Worm (Caenorhabditis elegans) whole organism, early embryonic: ENCODE data around the gene F35G2.5.

Source experiments
- ama-1 ChIP-seq: fragments of 150-350 bp; optimal IDR thresholded peaks from 2 replicates; lab custom pipeline; 2014
- ceh-36 ChIP-seq: sonication (generic microtip); optimal IDR thresholded peaks from 2 replicates; lab custom pipeline; 2016; ENCODE audit warnings: missing genetic modification characterization, inconsistent platforms, missing compliant biosample characterization
- hmg-4 ChIP-seq: fragments of 200-800 bp; sonication (Bioruptor generic); optimal IDR thresholded peaks from 2 replicates; lab custom pipeline; 2018; ENCODE audit warnings: mild to moderate bottlenecking, missing genetic modification characterization, missing compliant biosample characterization
- sea-1 ChIP-seq: fragments of 200-800 bp; sonication (Bioruptor generic); conservative IDR thresholded peaks from 2 replicates; pipeline ENCODE4 v1.3.6; 2022; ENCODE audit warnings: missing genetic modification characterization, missing compliant biosample characterization

DNA sequence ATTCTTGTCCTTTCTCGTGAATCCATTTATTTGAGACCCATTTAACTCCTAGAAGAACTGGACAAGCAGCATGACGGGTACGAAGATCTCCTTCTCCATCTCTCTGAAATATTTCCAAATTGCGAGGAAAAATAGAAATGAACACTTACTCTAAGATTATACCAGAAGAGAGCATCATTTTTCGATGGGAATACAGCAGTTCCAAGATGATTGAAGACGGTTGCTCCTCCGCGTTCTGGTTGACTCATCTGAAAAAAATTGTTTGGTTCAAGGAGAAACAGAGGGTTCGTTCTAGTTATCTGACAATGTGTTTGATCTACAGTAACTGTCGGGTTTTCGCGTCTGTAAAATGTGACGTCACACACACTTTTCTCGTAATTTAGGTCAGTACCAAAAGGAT is 8.1 kb upstream of the F35G2.5 start:
- TF ChIP-seq ama-1 (lab: Kevin White, UChicago) (no peak), hmg-4 (GFP tag; lab: Kevin White, UChicago) (no peak), sea-1 (no peak), ceh-36 (no peak)
